Fruit fly (Drosophila melanogaster) whole organism, embryonic: ENCODE measurements around the gene sol.
A peak's percentile ranks its signal among the peaks of the same experiment; 100 is the strongest.

ENCODE experiments used
- ATbp ChIP-seq: fragments of 200-800 bp; sonication (Bioruptor generic); optimal IDR thresholded peaks from 2 replicates; lab custom pipeline; 2017; ENCODE audit warnings: missing biosample characterization, mild to moderate bottlenecking, missing genetic modification characterization, missing genetic modification reagents
- BEAF-32 ChIP-seq: fragments of 200-800 bp; sonication (Bioruptor generic); optimal IDR thresholded peaks from 3 replicates; lab custom pipeline; 2017; ENCODE audit warnings: missing biosample characterization, missing genetic modification characterization, mild to moderate bottlenecking, moderate library complexity, missing genetic modification reagents
- CG10462 ChIP-seq: fragments of 200-800 bp; sonication (Bioruptor generic); optimal IDR thresholded peaks from 2 replicates; lab custom pipeline; 2016; ENCODE audit warnings: missing biosample characterization, missing genetic modification characterization
- CG11247 ChIP-seq: fragments of 200-800 bp; sonication (Bioruptor generic); IDR thresholded peaks from 2 replicates; pipeline ENCODE4 v1.3.6; 2022; ENCODE audit warnings: missing biosample characterization, missing genetic modification characterization
- CG12219 ChIP-seq: fragments of 200-800 bp; sonication (Bioruptor generic); optimal IDR thresholded peaks from 3 replicates; lab custom pipeline; 2018; ENCODE audit warnings: missing biosample characterization, mild to moderate bottlenecking, missing genetic modification characterization
- CG12391 ChIP-seq: fragments of 200-800 bp; sonication (Bioruptor generic); optimal IDR thresholded peaks from 3 replicates; lab custom pipeline; 2018; ENCODE audit warnings: missing biosample characterization, mild to moderate bottlenecking, missing genetic modification characterization, moderate library complexity
- CG12942 ChIP-seq: fragments of 200-800 bp; sonication (Bioruptor generic); optimal IDR thresholded peaks from 3 replicates; lab custom pipeline; 2016; ENCODE audit warnings: missing biosample characterization, missing genetic modification characterization
- CG15269 ChIP-seq: fragments of 200-800 bp; sonication (Bioruptor generic); optimal IDR thresholded peaks from 2 replicates; lab custom pipeline; 2018; ENCODE audit warnings: missing biosample characterization, mild to moderate bottlenecking, missing genetic modification characterization, moderate library complexity
- CG15514 ChIP-seq: fragments of 200-800 bp; sonication (Bioruptor generic); optimal IDR thresholded peaks from 3 replicates; lab custom pipeline; 2017; ENCODE audit warnings: missing biosample characterization, missing genetic modification characterization, mild to moderate bottlenecking, moderate library complexity, missing genetic modification reagents
- CG1603 ChIP-seq: fragments of 200-800 bp; sonication (Bioruptor generic); optimal IDR thresholded peaks from 2 replicates; lab custom pipeline; 2019; ENCODE audit warnings: missing biosample characterization, mild to moderate bottlenecking, missing genetic modification characterization, moderate library complexity
- CG2120 ChIP-seq: fragments of 200-800 bp; sonication (Bioruptor generic); optimal IDR thresholded peaks from 3 replicates; lab custom pipeline; 2016; ENCODE audit warnings: missing biosample characterization, missing genetic modification characterization
- CG31224 ChIP-seq: fragments of 200-800 bp; sonication (Bioruptor generic); IDR thresholded peaks from 2 replicates; pipeline ENCODE4 v1.3.6; 2022; ENCODE audit warnings: missing biosample characterization, missing genetic modification characterization
- CG32532 ChIP-seq: fragments of 200-800 bp; sonication (Bioruptor generic); IDR thresholded peaks from 2 replicates; pipeline ENCODE4 v1.3.6; 2022; ENCODE audit warnings: missing biosample characterization, missing genetic modification characterization
- CG34422 ChIP-seq: fragments of 200-800 bp; sonication (Bioruptor generic); IDR thresholded peaks from 3 replicates; pipeline ENCODE4 v1.3.6; 2022; ENCODE audit warnings: missing biosample characterization, missing genetic modification characterization
- CG3726 ChIP-seq: fragments of 200-800 bp; sonication (Bioruptor generic); IDR thresholded peaks from 3 replicates; pipeline ENCODE4, ENCODE4 v1.3.6; 2022; ENCODE audit warnings: missing biosample characterization, missing genetic modification characterization
- CG3838 ChIP-seq: fragments of 200-800 bp; sonication (Bioruptor generic); optimal IDR thresholded peaks from 3 replicates; lab custom pipeline; 2016; ENCODE audit warnings: missing biosample characterization, missing genetic modification characterization
- CG4360 ChIP-seq: fragments of 200-800 bp; sonication (Bioruptor generic); IDR thresholded peaks from 2 replicates; pipeline ENCODE4 v1.3.6; 2022; ENCODE audit warnings: missing biosample characterization, missing genetic modification characterization
- CG43689 ChIP-seq: fragments of 200-800 bp; sonication (Bioruptor generic); IDR thresholded peaks from 2 replicates; pipeline ENCODE4 v1.3.6; 2022; ENCODE audit warnings: missing biosample characterization, missing genetic modification characterization
- CG6765 ChIP-seq: fragments of 200-800 bp; sonication (Bioruptor generic); optimal IDR thresholded peaks from 3 replicates; lab custom pipeline; 2017; ENCODE audit warnings: missing biosample characterization, mild to moderate bottlenecking, missing genetic modification characterization
- CG7839 ChIP-seq: fragments of 200-800 bp; sonication (Bioruptor generic); optimal IDR thresholded peaks from 3 replicates; lab custom pipeline; 2018; ENCODE audit warnings: missing biosample characterization, mild to moderate bottlenecking, missing genetic modification characterization, moderate library complexity
- CG7928 ChIP-seq: fragments of 200-800 bp; sonication (Bioruptor generic); optimal IDR thresholded peaks from 2 replicates; lab custom pipeline; 2017; ENCODE audit warnings: missing biosample characterization, mild to moderate bottlenecking, missing genetic modification characterization
- CG8478 ChIP-seq: fragments of >200 bp; optimal IDR thresholded peaks from 2 replicates; lab custom pipeline; 2018
- CG8924 ChIP-seq: fragments of 200-800 bp; optimal IDR thresholded peaks from 3 replicates; lab custom pipeline; 2019; ENCODE audit warnings: missing biosample characterization, mild to moderate bottlenecking, missing genetic modification characterization, moderate library complexity
- CG9437 ChIP-seq: fragments of 200-800 bp; sonication (Bioruptor generic); optimal IDR thresholded peaks from 2 replicates; lab custom pipeline; 2018; ENCODE audit warnings: missing biosample characterization, mild to moderate bottlenecking, missing genetic modification characterization
- D19A ChIP-seq: fragments of 200-800 bp; optimal IDR thresholded peaks from 3 replicates; lab custom pipeline; 2019; ENCODE audit warnings: missing biosample characterization, mild to moderate bottlenecking, missing genetic modification characterization, moderate library complexity
- Dp ChIP-seq: fragments of 200-800 bp; sonication (Bioruptor generic); optimal IDR thresholded peaks from 2 replicates; lab custom pipeline; 2018; ENCODE audit warnings: missing biosample characterization, mild to moderate bottlenecking, missing genetic modification characterization, moderate library complexity
- Dref ChIP-seq: fragments of 200-800 bp; sonication (Bioruptor generic); IDR thresholded peaks from 2 replicates; pipeline ENCODE4 v1.3.6; 2022; ENCODE audit warnings: missing biosample characterization, missing genetic modification characterization
- HHEX ChIP-seq: fragments of 200-800 bp; sonication (Bioruptor generic); optimal IDR thresholded peaks from 3 replicates; lab custom pipeline; 2017; ENCODE audit warnings: missing biosample characterization, mild to moderate bottlenecking, missing genetic modification characterization, missing genetic modification reagents
- Hmr ChIP-seq: fragments of 200-800 bp; sonication (Bioruptor generic); optimal IDR thresholded peaks from 3 replicates; lab custom pipeline; 2017; ENCODE audit warnings: mild to moderate bottlenecking, missing biosample characterization, missing genetic modification reagents, missing genetic modification characterization
- Hmx ChIP-seq: fragments of 200-800 bp; sonication (Bioruptor generic); optimal IDR thresholded peaks from 2 replicates; lab custom pipeline; 2016; ENCODE audit warnings: missing biosample characterization, missing genetic modification characterization
- Lim3 ChIP-seq: fragments of 200-800 bp; sonication (Bioruptor generic); IDR thresholded peaks from 2 replicates; pipeline ENCODE4 v1.3.6; 2022; ENCODE audit warnings: missing biosample characterization, missing genetic modification characterization
- MESR4 ChIP-seq: fragments of 200-800 bp; sonication (Bioruptor generic); optimal IDR thresholded peaks from 2 replicates; lab custom pipeline; 2018; ENCODE audit warnings: missing biosample characterization, mild to moderate bottlenecking, missing genetic modification characterization, moderate library complexity
- Ptx1 ChIP-seq: fragments of 200-800 bp; sonication (Bioruptor generic); IDR thresholded peaks from 2 replicates; pipeline ENCODE4 v1.3.6; 2022; ENCODE audit warnings: missing biosample characterization, missing genetic modification characterization
- Sox102F ChIP-seq: fragments of 200-800 bp; sonication (Bioruptor generic); optimal IDR thresholded peaks from 2 replicates; lab custom pipeline; 2018; ENCODE audit warnings: missing biosample characterization, mild to moderate bottlenecking, missing genetic modification characterization, moderate library complexity
- bab2 ChIP-seq: fragments of 200-800 bp; sonication (Bioruptor generic); optimal IDR thresholded peaks from 2 replicates; lab custom pipeline; 2016; ENCODE audit warnings: missing biosample characterization, missing genetic modification characterization
- corto ChIP-seq: fragments of 200-800 bp; sonication (Bioruptor generic); optimal IDR thresholded peaks from 2 replicates; lab custom pipeline; 2016; ENCODE audit warnings: missing biosample characterization, mild to moderate bottlenecking, missing genetic modification characterization, moderate library complexity
- dmrt99B ChIP-seq: fragments of 200-800 bp; sonication (Bioruptor generic); optimal IDR thresholded peaks from 2 replicates; lab custom pipeline; 2018; ENCODE audit warnings: missing biosample characterization, mild to moderate bottlenecking, missing genetic modification characterization, moderate library complexity
- fd96Cb ChIP-seq: fragments of 200-800 bp; sonication (Bioruptor generic); optimal IDR thresholded peaks from 2 replicates; lab custom pipeline; 2018; ENCODE audit warnings: missing biosample characterization, mild to moderate bottlenecking, missing genetic modification characterization, moderate library complexity
- gro ChIP-seq: fragments of 200-800 bp; sonication (Bioruptor generic); optimal IDR thresholded peaks from 2 replicates; lab custom pipeline; 2016; ENCODE audit warnings: missing biosample characterization, missing genetic modification characterization
- ind ChIP-seq: fragments of 200-800 bp; sonication (Bioruptor generic); optimal IDR thresholded peaks from 3 replicates; lab custom pipeline; 2016; ENCODE audit warnings: missing biosample characterization, missing genetic modification characterization
- lov ChIP-seq, 2 experiments: fragments of 200-800 bp in 1 of 2; fragments of >200 bp in 1 of 2; sonication (Bioruptor generic) in 1 of 2; IDR thresholded peaks in 1 of 2; optimal IDR thresholded peaks in 1 of 2; 2 replicates in 1 of 2; 3 replicates in 1 of 2; pipeline versions ENCODE4 v1.3.6 to Lab custom; 2017 to 2022; ENCODE audit warnings: missing biosample characterization in 1 of 2, missing genetic modification characterization in 1 of 2
- nau ChIP-seq: fragments of 200-800 bp; sonication (Bioruptor generic); optimal IDR thresholded peaks from 3 replicates; lab custom pipeline; 2017; ENCODE audit warnings: missing biosample characterization, mild to moderate bottlenecking, missing genetic modification characterization, missing genetic modification reagents
- odd ChIP-seq: fragments of 200-800 bp; sonication (Bioruptor generic); optimal IDR thresholded peaks from 2 replicates; lab custom pipeline; 2017; ENCODE audit warnings: missing biosample characterization, mild to moderate bottlenecking, missing genetic modification characterization
- pb ChIP-seq: fragments of 200-800 bp; sonication (Bioruptor generic); optimal IDR thresholded peaks from 3 replicates; lab custom pipeline; 2016; ENCODE audit warnings: missing biosample characterization, missing genetic modification characterization
- pros ChIP-seq: fragments of 200-800 bp; sonication (Bioruptor generic); optimal IDR thresholded peaks from 3 replicates; lab custom pipeline; 2019; ENCODE audit warnings: missing biosample characterization, mild to moderate bottlenecking, missing genetic modification characterization, moderate library complexity
- psq ChIP-seq: fragments of 200-800 bp; sonication (Bioruptor generic); optimal IDR thresholded peaks from 2 replicates; lab custom pipeline; 2017; ENCODE audit warnings: missing biosample characterization, missing genetic modification characterization
- ro ChIP-seq: fragments of 200-800 bp; sonication (Bioruptor generic); IDR thresholded peaks from 2 replicates; pipeline ENCODE4 v1.3.6; 2022; ENCODE audit warnings: missing biosample characterization, missing genetic modification characterization
- seq ChIP-seq: fragments of 200-800 bp; sonication (Bioruptor generic); IDR thresholded peaks from 2 replicates; pipeline ENCODE4 v1.3.6; 2022; ENCODE audit warnings: missing biosample characterization, missing genetic modification characterization
- sna ChIP-seq: fragments of 200-800 bp; sonication (Bioruptor generic); IDR thresholded peaks from 2 replicates; pipeline ENCODE4 v1.3.6; 2022; ENCODE audit warnings: missing biosample characterization, missing genetic modification characterization; ENCODE audit not compliant: partially characterized antibody
- ttk ChIP-seq: fragments of 200-800 bp; sonication (Bioruptor generic); IDR thresholded peaks from 2 replicates; pipeline ENCODE4 v2.1.2; 2022; ENCODE audit warnings: missing biosample characterization, missing genetic modification characterization
- zf30C ChIP-seq: fragments of 200-800 bp; sonication (Bioruptor generic); optimal IDR thresholded peaks from 3 replicates; lab custom pipeline; 2018; ENCODE audit warnings: missing biosample characterization, mild to moderate bottlenecking, missing genetic modification characterization

sol gene

DNA sequence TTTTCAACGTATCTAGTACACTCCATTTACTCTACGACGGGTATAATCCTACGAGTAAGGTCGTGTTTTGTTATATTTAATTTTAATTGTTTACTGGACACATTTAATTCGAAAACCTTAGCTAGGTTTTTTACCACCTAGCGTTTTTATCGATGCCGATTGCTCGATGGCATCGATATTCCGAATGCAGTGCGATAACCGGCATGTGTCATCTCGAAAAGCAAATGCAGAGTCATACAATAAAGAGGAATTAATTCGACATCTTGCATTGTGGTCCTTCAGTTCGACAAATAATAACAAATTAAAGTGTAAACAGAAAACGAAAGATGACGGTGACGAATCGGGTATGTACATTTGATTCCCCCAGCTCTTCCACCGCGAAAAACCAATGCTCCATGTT, 34.2 kb upstream of the sol start, which contains the start of gene Rpt6 (continued):
- TF ChIP-seq HHEX = no peak
- peak; percentile 4 for TF ChIP-seq CG8924 (tag; lab: Kevin White, UChicago)
- no peak for TF ChIP-seq odd (GFP tag; lab: Kevin White, UChicago)
- TF ChIP-seq ATbp (GFP tag; lab: Kevin White, UChicago) = no peak
- TF ChIP-seq CG31224 (GFP tag; lab: Robert Waterston, UW) = no peak
- TF ChIP-seq lov (optimal IDR thresholded peaks at IDR 0.05; lab: Kevin White, UChicago) = no peak
- TF ChIP-seq lov (GFP tag; IDR thresholded peaks at IDR 0.05; lab: Robert Waterston, UW) = no peak
- peak; percentile 64; the same call in 1 of the 2 replicates for TF ChIP-seq sna (GFP tag; lab: Robert Waterston, UW)
- TF ChIP-seq CG3726 (GFP tag; lab: Robert Waterston, UW) = no peak
- TF ChIP-seq CG12219 (GFP tag; lab: Kevin White, UChicago) = no peak
- TF ChIP-seq pros (GFP tag; lab: Kevin White, UChicago) = no peak
- no peak for TF ChIP-seq ind (GFP tag; lab: Kevin White, UChicago)
- TF ChIP-seq CG4360 = no peak
- no peak for TF ChIP-seq pb
- TF ChIP-seq BEAF-32 = peak; percentile 79
- peak; percentile 50 for TF ChIP-seq CG15514 (GFP tag; lab: Kevin White, UChicago)
- TF ChIP-seq ro = no peak
- no peak for TF ChIP-seq psq (GFP tag; lab: Kevin White, UChicago)
- no peak for TF ChIP-seq Hmr (GFP tag; lab: Kevin White, UChicago)
- TF ChIP-seq Dref (GFP tag; lab: Robert Waterston, UW) = peak; percentile 95
- no peak for TF ChIP-seq Ptx1 (GFP tag; lab: Robert Waterston, UW)
- no peak for TF ChIP-seq CG11247
- no peak for TF ChIP-seq CG7928 (GFP tag; lab: Kevin White, UChicago)
- TF ChIP-seq bab2 (GFP tag; lab: Kevin White, UChicago) = no peak
- TF ChIP-seq corto = no peak
- TF ChIP-seq zf30C (GFP tag; lab: Kevin White, UChicago) = no peak
- no peak for TF ChIP-seq CG9437 (GFP tag; lab: Kevin White, UChicago)
- no peak for TF ChIP-seq ttk (GFP tag; lab: Robert Waterston, UW)
- peak; percentile 84 for TF ChIP-seq MESR4
- no peak for TF ChIP-seq CG8478 (lab: Kevin White, UChicago)
- no peak for TF ChIP-seq Lim3 (GFP tag; lab: Robert Waterston, UW)
- TF ChIP-seq gro (GFP tag; lab: Kevin White, UChicago) = peak; percentile 21
- no peak for TF ChIP-seq CG7839 (tag; lab: Kevin White, UChicago)
- TF ChIP-seq CG32532 (GFP tag; lab: Robert Waterston, UW) = no peak
- TF ChIP-seq CG1603 (tag; lab: Kevin White, UChicago) = peak; percentile 64
- no peak for TF ChIP-seq CG12942 (GFP tag; lab: Kevin White, UChicago)
- no peak for TF ChIP-seq fd96Cb
- TF ChIP-seq CG12391 (tag; lab: Kevin White, UChicago) = no peak
- no peak for TF ChIP-seq seq (GFP tag; lab: Robert Waterston, UW)
- peak; percentile 23 for TF ChIP-seq CG2120 (GFP tag; lab: Kevin White, UChicago)
- no peak for TF ChIP-seq CG15269 (tag; lab: Kevin White, UChicago)
- TF ChIP-seq nau = no peak
- TF ChIP-seq CG43689 (GFP tag; lab: Robert Waterston, UW) = no peak
- no peak for TF ChIP-seq CG3838 (GFP tag; lab: Kevin White, UChicago)
- no peak for TF ChIP-seq Sox102F (GFP tag; lab: Kevin White, UChicago)
- no peak for TF ChIP-seq CG6765
- TF ChIP-seq dmrt99B (tag; lab: Kevin White, UChicago) = no peak
- TF ChIP-seq Hmx (GFP tag; lab: Kevin White, UChicago) = no peak
- peak; percentile 60 for TF ChIP-seq Dp (GFP tag; lab: Kevin White, UChicago)
- TF ChIP-seq CG34422 (GFP tag; lab: Robert Waterston, UW) = no peak
- peak; percentile 1 for TF ChIP-seq D19A (tag; lab: Kevin White, UChicago)
- no peak for TF ChIP-seq CG10462 (GFP tag; lab: Kevin White, UChicago)
